Worm (Caenorhabditis elegans) whole organism, mixed stage, embryonic: ENCODE measurements around the gene R02F2.1.
"Not testable (repeated sequence)": the region's sequence is repeated elsewhere in the genome, so short reads cannot be mapped to it uniquely, and the experiment has no call there.

ENCODE experiments used
- flh-1 ChIP-seq: fragments of 200-800 bp; sonication (Bioruptor generic); optimal IDR thresholded peaks from 2 replicates; lab custom pipeline; 2018; ENCODE audit warnings: mild to moderate bottlenecking, missing genetic modification characterization, moderate library complexity, missing compliant biosample characterization
- lin-13 ChIP-seq: fragments of 150-350 bp; optimal IDR thresholded peaks from 2 replicates; lab custom pipeline; 2014; ENCODE audit warnings: missing biosample characterization, missing genetic modification characterization
- nhr-12 ChIP-seq: fragments of 150-350 bp; optimal IDR thresholded peaks from 2 replicates; lab custom pipeline; 2014; ENCODE audit warnings: missing biosample characterization, missing genetic modification characterization

DNA sequence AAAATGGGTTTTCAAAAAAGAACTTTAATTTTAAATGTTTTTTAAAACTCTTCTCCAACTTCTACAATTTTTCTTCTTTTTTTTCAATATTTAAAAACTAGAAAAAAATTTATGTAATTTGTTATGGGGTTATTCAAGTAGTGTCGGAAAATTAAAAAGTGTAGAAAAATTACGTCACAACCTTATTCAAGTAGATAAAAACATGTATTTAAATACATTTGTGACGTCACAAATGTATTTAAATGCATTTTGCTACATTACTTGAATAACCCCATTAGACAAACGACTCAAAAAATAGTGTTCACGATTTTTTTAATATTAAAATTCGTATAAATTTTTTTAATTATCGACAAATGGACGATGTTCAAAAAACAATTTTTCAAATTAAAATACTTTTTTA lies 20.8 kb upstream of the R02F2.1 start:
- not testable (repeated sequence) for TF ChIP-seq nhr-12 (tag; lab: Kevin White, UChicago); lin-13 (tag; lab: Kevin White, UChicago); flh-1 (GFP tag; lab: Kevin White, UChicago)
